Fruit fly (Drosophila melanogaster) whole organism, pupa: Measurements from ENCODE around the gene MED6.

ENCODE experiments used
- CG10348 ChIP-seq: fragments of 200-800 bp; sonication (Bioruptor generic); IDR thresholded peaks from 2 replicates; pipeline ENCODE4 v1.3.6; 2022; ENCODE audit warnings: missing biosample characterization, missing genetic modification characterization
- CG12605 ChIP-seq: fragments of 200-800 bp; sonication (Bioruptor generic); IDR thresholded peaks from 2 replicates; pipeline ENCODE4 v1.3.6; 2022; ENCODE audit warnings: missing biosample characterization, missing genetic modification characterization
- CG13204 ChIP-seq: fragments of 200-800 bp; sonication (Bioruptor generic); optimal IDR thresholded peaks from 2 replicates; lab custom pipeline; 2018; ENCODE audit warnings: missing biosample characterization, mild to moderate bottlenecking, missing genetic modification characterization, moderate library complexity
- CG14655 ChIP-seq: fragments of 200-800 bp; sonication (Bioruptor generic); optimal IDR thresholded peaks from 3 replicates; lab custom pipeline; 2017; ENCODE audit warnings: mild to moderate bottlenecking, missing biosample characterization, missing genetic modification reagents, missing genetic modification characterization
- CG15710 ChIP-seq: fragments of 200-800 bp; sonication (Bioruptor generic); optimal IDR thresholded peaks from 2 replicates; lab custom pipeline; 2018; ENCODE audit warnings: missing biosample characterization, mild to moderate bottlenecking, missing genetic modification characterization, moderate library complexity
- CG17806 ChIP-seq: fragments of 200-800 bp; sonication (Bioruptor generic); optimal IDR thresholded peaks from 2 replicates; lab custom pipeline; 2018; ENCODE audit warnings: missing biosample characterization, mild to moderate bottlenecking, missing genetic modification characterization, moderate library complexity
- CG32121 ChIP-seq: fragments of 200-800 bp; sonication (Bioruptor generic); IDR thresholded peaks from 2 replicates; pipeline ENCODE4 v1.3.6; 2022; ENCODE audit warnings: missing biosample characterization, missing genetic modification characterization
- CG34367 ChIP-seq: fragments of 200-800 bp; sonication (Bioruptor generic); optimal IDR thresholded peaks from 2 replicates; lab custom pipeline; 2018; ENCODE audit warnings: missing biosample characterization, mild to moderate bottlenecking, missing genetic modification characterization
- CG4496 ChIP-seq: fragments of 200-800 bp; sonication (Bioruptor generic); IDR thresholded peaks from 3 replicates; pipeline ENCODE4 v1.3.6; 2022; ENCODE audit warnings: missing biosample characterization, missing genetic modification characterization
- CG8159 ChIP-seq: fragments of 200-800 bp; sonication (Bioruptor generic); optimal IDR thresholded peaks from 3 replicates; lab custom pipeline; 2018; ENCODE audit warnings: missing biosample characterization, mild to moderate bottlenecking, missing genetic modification characterization, moderate library complexity
- CG8301 ChIP-seq: fragments of 200-800 bp; sonication (Bioruptor generic); optimal IDR thresholded peaks from 2 replicates; lab custom pipeline; 2018; ENCODE audit warnings: missing biosample characterization, mild to moderate bottlenecking, missing genetic modification characterization
- CG9948 ChIP-seq: fragments of 200-800 bp; sonication (Bioruptor generic); optimal IDR thresholded peaks from 2 replicates; lab custom pipeline; 2018; ENCODE audit warnings: missing biosample characterization, mild to moderate bottlenecking, missing genetic modification characterization, moderate library complexity
- D1 ChIP-seq: fragments of 200-800 bp; sonication (Bioruptor generic); optimal IDR thresholded peaks from 2 replicates; lab custom pipeline; 2018; ENCODE audit warnings: missing biosample characterization, mild to moderate bottlenecking, missing genetic modification characterization, moderate library complexity
- EcR ChIP-seq: fragments of 200-800 bp; sonication (Bioruptor generic); optimal IDR thresholded peaks from 3 replicates; lab custom pipeline; 2019; ENCODE audit warnings: missing biosample characterization, missing genetic modification characterization, mild to moderate bottlenecking, moderate library complexity, missing genetic modification reagents
- Ets98B ChIP-seq: fragments of 200-800 bp; sonication (Bioruptor generic); IDR thresholded peaks from 2 replicates; pipeline ENCODE4 v1.3.6; 2022; ENCODE audit warnings: missing biosample characterization, missing genetic modification characterization
- Pif1A ChIP-seq: fragments of 200-800 bp; sonication (Bioruptor generic); optimal IDR thresholded peaks from 3 replicates; lab custom pipeline; 2016; ENCODE audit warnings: missing biosample characterization, missing genetic modification characterization
- Pif1B ChIP-seq: fragments of 200-800 bp; sonication (Bioruptor generic); optimal IDR thresholded peaks from 3 replicates; lab custom pipeline; 2016; ENCODE audit warnings: missing biosample characterization, missing genetic modification characterization
- Snoo ChIP-seq: fragments of 200-800 bp; sonication (Bioruptor generic); optimal IDR thresholded peaks from 3 replicates; lab custom pipeline; 2017; ENCODE audit warnings: missing biosample characterization, mild to moderate bottlenecking, missing genetic modification characterization, inconsistent platforms
- fd96Ca ChIP-seq: fragments of 200-800 bp; sonication (Bioruptor generic); IDR thresholded peaks from 3 replicates; pipeline ENCODE4 v1.3.6; 2022; ENCODE audit warnings: missing biosample characterization, missing genetic modification characterization
- gl ChIP-seq: fragments of 200-800 bp; sonication (Bioruptor generic); optimal IDR thresholded peaks from 2 replicates; lab custom pipeline; 2018; ENCODE audit warnings: missing biosample characterization, mild to moderate bottlenecking, missing genetic modification characterization
- rn ChIP-seq: fragments of 200-800 bp; sonication (Bioruptor generic); IDR thresholded peaks from 2 replicates; pipeline ENCODE4 v1.3.6; 2022; ENCODE audit warnings: missing biosample characterization, missing genetic modification characterization

Gene MED6

dm6 chr3R:9768884-9769283 is at the start of gene MED6:
Gene MED6 (minus strand): TSS chr3R:9768984.
- TF ChIP-seq CG8301, result no peak
- TF ChIP-seq CG12605 (GFP tag; lab: Robert Waterston, UW), result no peak
- no peak for TF ChIP-seq fd96Ca (GFP tag; lab: Robert Waterston, UW)
- no peak for TF ChIP-seq EcR (GFP tag; lab: Kevin White, UChicago)
- no peak for TF ChIP-seq CG14655
- TF ChIP-seq CG9948, result no peak
- no peak for TF ChIP-seq CG8159 (tag; lab: Kevin White, UChicago)
- TF ChIP-seq CG34367 (tag; lab: Kevin White, UChicago), result no peak
- TF ChIP-seq gl, result no peak
- TF ChIP-seq rn (GFP tag; lab: Robert Waterston, UW), result no peak
- TF ChIP-seq Ets98B (GFP tag; lab: Robert Waterston, UW), result no peak
- no peak for TF ChIP-seq Snoo (tag; lab: Kevin White, UChicago)
- no peak for TF ChIP-seq CG13204 (GFP tag; lab: Kevin White, UChicago)
- no peak for TF ChIP-seq Pif1B (GFP tag; lab: Kevin White, UChicago)

- TF ChIP-seq CG32121 (no peak), Pif1B (GFP tag; lab: Kevin White, UChicago) (no peak), CG8301 (no peak), EcR (GFP tag; lab: Kevin White, UChicago) (no peak)
Observed at dm6 chr3R:9818295-9818694, 49.5 kb upstream of the MED6 start, which contains the start of gene CG9459. Gene CG9459 (minus strand): TSS chr3R:9818395.

- TF ChIP-seq CG34367 (tag; lab: Kevin White, UChicago) (no peak), rn (GFP tag; lab: Robert Waterston, UW) (no peak), CG10348 (GFP tag; lab: Robert Waterston, UW) (no peak), D1 (tag; lab: Kevin White, UChicago) (no peak), Pif1A (GFP tag; lab: Kevin White, UChicago) (no peak), CG4496 (no peak), CG8301 (no peak), CG13204 (GFP tag; lab: Kevin White, UChicago) (no peak), CG8159 (tag; lab: Kevin White, UChicago) (no peak), EcR (GFP tag; lab: Kevin White, UChicago) (no peak), CG17806 (tag; lab: Kevin White, UChicago) (no peak), Ets98B (GFP tag; lab: Robert Waterston, UW) (no peak), gl (no peak), CG9948 (no peak), CG14655 (no peak)
Observed at dm6 chr3R:9816879-9817278, 48.1 kb upstream of the MED6 start, which contains the start of gene CG16904. Gene CG16904 (minus strand): TSS chr3R:9816979.

dm6 chr3R:9813861-9814260 is 45.1 kb upstream of the MED6 start, which contains the start of gene eloF:
Gene eloF (plus strand): TSS chr3R:9814161.
- TF ChIP-seq CG14655 (no peak), Ets98B (GFP tag; lab: Robert Waterston, UW) (no peak), CG13204 (GFP tag; lab: Kevin White, UChicago) (no peak), CG34367 (tag; lab: Kevin White, UChicago) (no peak), CG8301 (no peak), D1 (tag; lab: Kevin White, UChicago) (no peak), gl (no peak), CG32121 (no peak), Snoo (tag; lab: Kevin White, UChicago) (no peak), CG12605 (GFP tag; lab: Robert Waterston, UW) (no peak), fd96Ca (GFP tag; lab: Robert Waterston, UW) (no peak), Pif1B (GFP tag; lab: Kevin White, UChicago) (no peak), CG10348 (GFP tag; lab: Robert Waterston, UW) (no peak), Pif1A (GFP tag; lab: Kevin White, UChicago) (no peak), EcR (GFP tag; lab: Kevin White, UChicago) (no peak)

- no peak for TF ChIP-seq CG8301
- no peak for TF ChIP-seq fd96Ca (GFP tag; lab: Robert Waterston, UW)
- TF ChIP-seq gl, result no peak
- no peak for TF ChIP-seq CG9948
- TF ChIP-seq CG15710 (tag; lab: Kevin White, UChicago), result no peak
- no peak for TF ChIP-seq CG17806 (tag; lab: Kevin White, UChicago)
- TF ChIP-seq EcR (GFP tag; lab: Kevin White, UChicago), result no peak
- TF ChIP-seq CG13204 (GFP tag; lab: Kevin White, UChicago), result no peak
- TF ChIP-seq CG4496, result no peak
- TF ChIP-seq CG32121, result no peak
- TF ChIP-seq CG10348 (GFP tag; lab: Robert Waterston, UW), result no peak
- no peak for TF ChIP-seq rn (GFP tag; lab: Robert Waterston, UW)
- no peak for TF ChIP-seq CG8159 (tag; lab: Kevin White, UChicago)
- no peak for TF ChIP-seq Pif1B (GFP tag; lab: Kevin White, UChicago)
- TF ChIP-seq CG12605 (GFP tag; lab: Robert Waterston, UW), result no peak
- no peak for TF ChIP-seq Pif1A (GFP tag; lab: Kevin White, UChicago)
- no peak for TF ChIP-seq Snoo (tag; lab: Kevin White, UChicago)
- no peak for TF ChIP-seq CG14655
- no peak for TF ChIP-seq CG34367 (tag; lab: Kevin White, UChicago)
- no peak for TF ChIP-seq D1 (tag; lab: Kevin White, UChicago)
Observed at dm6 chr3R:9812447-9812846, 43.7 kb upstream of the MED6 start, which contains the start of gene CG8534. Gene CG8534 (plus strand): TSS chr3R:9812747.

dm6 chr3R:9808946-9809545 is 40.3 kb upstream of the MED6 start, which contains the start of gene FBXO11:
Gene FBXO11 (minus strand): TSS chr3R:9809368.
- TF ChIP-seq EcR (GFP tag; lab: Kevin White, UChicago) (peak; percentile 76), Pif1A (GFP tag; lab: Kevin White, UChicago) (no peak), CG15710 (tag; lab: Kevin White, UChicago) (no peak), CG8159 (tag; lab: Kevin White, UChicago) (peak; percentile 43), CG9948 (no peak), CG32121 (peak; percentile 83), CG12605 (GFP tag; lab: Robert Waterston, UW) (peak; percentile 65), CG34367 (tag; lab: Kevin White, UChicago) (peak; percentile 75), rn (GFP tag; lab: Robert Waterston, UW) (peak; percentile 55; the same call in 1 of the 2 replicates), Ets98B (GFP tag; lab: Robert Waterston, UW) (peak; percentile 57), Pif1B (GFP tag; lab: Kevin White, UChicago) (no peak), Snoo (tag; lab: Kevin White, UChicago) (peak; percentile 62), D1 (tag; lab: Kevin White, UChicago) (no peak), fd96Ca (GFP tag; lab: Robert Waterston, UW) (peak; percentile 72; the same call in 2 of the 3 replicates), CG17806 (tag; lab: Kevin White, UChicago) (peak; percentile 47), CG14655 (no peak), gl (peak; percentile 88), CG8301 (no peak), CG13204 (GFP tag; lab: Kevin White, UChicago) (no peak), CG4496 (peak; percentile 83; the same call in 2 of the 3 replicates), CG10348 (GFP tag; lab: Robert Waterston, UW) (no peak)
